Fruit fly (Drosophila melanogaster): ENCODE data around the gene QIL1.

The QIL1 gene

DNA sequence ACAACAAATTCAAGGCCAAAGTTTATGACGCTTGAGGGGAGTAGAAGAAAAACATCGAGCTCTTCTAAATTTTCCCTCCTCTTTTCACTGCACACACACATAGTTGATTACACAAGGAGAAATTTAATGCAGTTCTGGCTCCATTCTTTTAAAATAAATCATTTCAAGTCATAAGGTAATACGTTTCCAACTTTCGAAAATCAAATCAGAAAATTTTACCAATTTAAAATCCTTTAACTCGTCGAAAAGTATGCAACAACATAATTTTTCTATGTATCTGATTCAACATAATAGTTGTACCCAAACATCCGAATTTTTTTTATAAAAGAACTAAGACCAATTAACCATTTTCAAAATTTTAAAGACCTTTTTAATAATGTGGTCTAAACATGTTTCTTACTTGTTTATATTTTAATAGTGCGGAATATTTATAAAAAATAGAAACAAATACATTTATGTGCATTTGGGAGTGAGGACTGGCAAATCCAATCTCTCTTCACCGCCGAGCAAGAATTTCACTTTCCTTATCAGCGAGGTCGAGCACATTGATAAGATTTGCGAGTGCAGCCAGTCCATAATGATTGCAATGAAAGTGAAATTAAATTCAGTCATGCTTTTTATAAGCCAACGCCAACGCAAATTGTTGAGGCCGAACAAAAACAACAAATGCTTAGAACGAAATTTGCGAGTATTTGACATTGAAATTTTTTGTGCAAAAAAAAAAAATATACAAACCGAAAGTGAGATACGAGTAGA lies 40.4 kb downstream of the QIL1 start:
- TF ChIP-seq noc (tag; optimal IDR thresholded peaks at IDR 0.05) = peak; percentile 1

DNA sequence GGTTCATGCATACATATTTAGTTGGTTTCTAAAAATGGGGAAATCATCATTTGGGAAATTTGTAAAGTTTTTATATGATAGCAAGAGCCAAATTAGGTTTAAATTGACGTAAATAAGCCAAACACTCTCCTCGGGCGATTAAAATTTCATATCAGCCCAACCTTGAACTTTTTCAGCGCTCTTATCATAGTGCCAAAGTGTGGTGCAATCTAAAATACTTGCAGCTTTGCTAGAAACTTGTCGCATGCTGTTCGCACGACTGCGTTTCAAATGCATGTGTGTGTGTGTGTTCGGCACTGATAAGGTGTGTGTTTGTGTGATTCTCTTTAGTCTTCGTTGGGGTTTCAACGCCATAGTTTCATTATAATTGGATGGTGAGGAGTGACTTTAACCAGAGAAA lies 41.1 kb downstream of the QIL1 start:
- TF ChIP-seq noc (tag; optimal IDR thresholded peaks at IDR 0.05) = no peak

DNA sequence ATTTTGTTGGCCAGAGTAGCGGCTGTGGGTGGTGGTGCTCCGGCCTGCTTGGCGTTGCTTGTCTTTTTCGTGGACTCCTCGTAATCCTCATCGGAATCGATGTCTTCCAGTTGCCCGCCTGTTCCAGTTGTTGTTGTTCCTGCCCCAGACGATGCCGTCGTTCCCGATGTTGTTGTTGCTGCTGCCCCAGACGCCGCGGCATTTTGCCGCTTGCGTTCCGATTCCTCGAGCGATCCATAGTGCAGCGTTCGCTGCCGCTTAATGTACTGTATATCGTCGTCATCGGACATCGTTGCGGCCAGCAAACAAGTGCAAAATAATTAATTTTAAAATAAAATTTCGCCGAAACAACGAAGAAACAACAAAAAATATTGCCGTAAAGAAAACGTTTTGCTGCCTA lies 47.7 kb downstream of the QIL1 start:
- TF ChIP-seq noc (tag; optimal IDR thresholded peaks at IDR 0.05) = no peak

DNA sequence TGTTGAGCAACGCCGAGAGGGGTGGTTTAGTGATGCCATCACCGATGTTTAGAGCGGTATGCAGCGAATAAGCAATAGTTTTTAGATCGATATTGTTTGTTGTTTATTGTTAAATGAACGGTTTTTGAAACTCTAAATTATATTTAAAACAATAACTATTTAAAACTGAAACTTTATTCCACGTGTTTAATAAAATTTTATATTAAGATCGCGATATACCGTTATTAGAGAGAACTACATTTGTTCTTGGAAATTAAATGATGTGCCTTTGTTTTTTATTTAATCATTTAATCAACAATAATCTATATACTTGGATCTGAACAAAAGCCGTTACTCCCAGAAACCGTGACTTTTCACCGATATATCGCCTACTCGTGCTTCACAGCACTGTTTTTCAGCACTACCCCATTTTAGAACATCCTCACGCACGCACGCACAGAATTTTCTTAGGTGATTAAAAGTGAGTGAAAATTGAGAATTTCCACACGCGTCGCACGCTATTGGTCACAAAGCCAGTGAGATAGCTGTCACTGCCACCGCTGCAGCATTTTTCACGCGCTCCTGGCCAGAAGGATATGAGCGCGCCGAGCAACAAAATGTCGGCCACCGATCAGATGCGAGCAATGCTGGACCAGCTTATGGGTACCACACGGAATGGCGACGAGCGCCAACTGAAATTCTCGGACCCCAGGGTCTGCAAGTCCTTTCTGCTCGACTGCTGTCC lies 48.3 kb downstream of the QIL1 start, which contains the start of the genes U4-U6-60K and CG7564:
TSS of gene U4-U6-60K (minus strand) at position 20 of the 724 bp plus-strand sequence.
TSS of gene CG7564 (plus strand) at position 406 of the 724 bp plus-strand sequence.
- TF ChIP-seq noc (tag; optimal IDR thresholded peaks at IDR 0.05) = peak; percentile 55
